Worm (Caenorhabditis elegans) whole organism, L4 larva: ENCODE measurements around the gene ptr-6.

Experiments used
- D1046.2 ChIP-seq: fragments of 200-800 bp; sonication (Bioruptor generic); IDR thresholded peaks from 2 replicates; pipeline ENCODE4 v1.3.6; 2022; ENCODE audit warnings: missing genetic modification characterization, missing compliant biosample characterization
- F10B5.3 ChIP-seq: sonication (generic microtip); optimal IDR thresholded peaks from 2 replicates; lab custom pipeline; 2016; ENCODE audit warnings: mild to moderate bottlenecking, missing genetic modification characterization, missing compliant biosample characterization
- R02D3.7 ChIP-seq: fragments of 150-350 bp; sonication (generic microtip); optimal IDR thresholded peaks from 3 replicates; lab custom pipeline; 2014; ENCODE audit warnings: missing biosample characterization, missing genetic modification characterization
- Y75B8A.6 ChIP-seq: fragments of 200-800 bp; sonication (Bioruptor generic); IDR thresholded peaks from 2 replicates; pipeline ENCODE4 v1.3.6; 2022; ENCODE audit warnings: missing genetic modification reagents, missing genetic modification characterization, missing compliant biosample characterization
- ZK546.5 ChIP-seq, 2 experiments: sonication (generic microtip); optimal IDR thresholded peaks; 2 replicates each; lab custom pipeline; 2017; ENCODE audit warnings: missing biosample characterization in 2 of 2, missing genetic modification characterization in 2 of 2
- aly-2 ChIP-seq: sonication (generic microtip); optimal IDR thresholded peaks from 2 replicates; lab custom pipeline; 2018; ENCODE audit warnings: missing biosample characterization, missing genetic modification characterization
- arid-1 ChIP-seq: fragments of 200-800 bp; sonication (Bioruptor generic); conservative IDR thresholded peaks from 2 replicates; pipeline ENCODE4 v1.3.6; 2022; ENCODE audit warnings: missing genetic modification reagents, missing genetic modification characterization, missing compliant biosample characterization
- attf-4 ChIP-seq: sonication (generic microtip); optimal IDR thresholded peaks from 3 replicates; lab custom pipeline; 2017; ENCODE audit warnings: missing biosample characterization, missing genetic modification characterization
- ceh-32 ChIP-seq: sonication (generic microtip); optimal IDR thresholded peaks from 2 replicates; lab custom pipeline; 2016; ENCODE audit warnings: mild to moderate bottlenecking, missing genetic modification characterization, missing compliant biosample characterization; ENCODE audit not compliant: poor library complexity
- ceh-44 ChIP-seq: fragments of 200-800 bp; sonication (Bioruptor generic); IDR thresholded peaks from 2 replicates; pipeline ENCODE4 v1.3.6; 2022; ENCODE audit warnings: missing genetic modification reagents, missing genetic modification characterization, missing compliant biosample characterization
- ctbp-1 ChIP-seq: fragments of 200-800 bp; sonication (Bioruptor generic); IDR thresholded peaks from 2 replicates; pipeline ENCODE4 v1.3.6; 2022; ENCODE audit warnings: missing genetic modification reagents, missing genetic modification characterization, missing compliant biosample characterization
- daf-12 ChIP-seq: fragments of 150-350 bp; optimal IDR thresholded peaks from 2 replicates; lab custom pipeline; 2014; ENCODE audit warnings: missing biosample characterization, missing genetic modification reagents, missing genetic modification characterization
- daf-16 ChIP-seq, 3 experiments: sonication (generic microtip); optimal IDR thresholded peaks; 2 replicates each; lab custom pipeline; 2016 to 2017; ENCODE audit warnings: missing genetic modification characterization in 3 of 3, missing genetic modification reagents in 3 of 3, mild to moderate bottlenecking in 2 of 3, missing compliant biosample characterization in 2 of 3, missing biosample characterization in 1 of 3, moderate library complexity in 1 of 3
- daf-19 ChIP-seq: fragments of 200-800 bp; sonication (Bioruptor generic); conservative IDR thresholded peaks from 2 replicates; pipeline ENCODE4 v1.3.6; 2022; ENCODE audit warnings: missing genetic modification characterization, missing compliant biosample characterization
- daf-8 ChIP-seq: fragments of 200-800 bp; sonication (Bioruptor generic); IDR thresholded peaks from 2 replicates; pipeline ENCODE4 v1.3.6; 2022; ENCODE audit warnings: missing genetic modification characterization, missing compliant biosample characterization
- dmd-8 ChIP-seq: fragments of 200-800 bp; sonication (Bioruptor generic); IDR thresholded peaks from 2 replicates; pipeline ENCODE4 v1.3.6; 2022; ENCODE audit warnings: missing genetic modification characterization, missing compliant biosample characterization
- dve-1 ChIP-seq: sonication (generic microtip); optimal IDR thresholded peaks from 2 replicates; lab custom pipeline; 2017; ENCODE audit warnings: antibody characterized with exemption, mild to moderate bottlenecking, missing genetic modification characterization, missing compliant biosample characterization; ENCODE audit not compliant: insufficient read depth
- egl-43 ChIP-seq: fragments of 200-800 bp; sonication (Bioruptor generic); IDR thresholded peaks from 2 replicates; pipeline ENCODE4 v1.3.6; 2022; ENCODE audit warnings: missing genetic modification reagents, missing genetic modification characterization, missing compliant biosample characterization
- fos-1 ChIP-seq: fragments of 150-350 bp; optimal IDR thresholded peaks from 2 replicates; lab custom pipeline; 2014; ENCODE audit warnings: missing biosample characterization, missing genetic modification characterization
- gei-8 ChIP-seq: fragments of 200-800 bp; sonication (Bioruptor generic); optimal IDR thresholded peaks from 2 replicates; lab custom pipeline; 2018; ENCODE audit warnings: mild to moderate bottlenecking, missing genetic modification characterization, missing compliant biosample characterization
- jun-1 ChIP-seq: fragments of 150-350 bp; optimal IDR thresholded peaks from 2 replicates; lab custom pipeline; 2014; ENCODE audit warnings: missing biosample characterization, missing genetic modification reagents, missing genetic modification characterization
- lim-7 ChIP-seq: fragments of 200-800 bp; sonication (Bioruptor generic); IDR thresholded peaks from 2 replicates; pipeline ENCODE4 v1.3.6; 2022; ENCODE audit warnings: missing genetic modification characterization, missing compliant biosample characterization
- lin-1 ChIP-seq: fragments of 200-800 bp; sonication (Bioruptor generic); IDR thresholded peaks from 2 replicates; pipeline ENCODE4 v1.3.6; 2022; ENCODE audit warnings: missing genetic modification reagents, missing genetic modification characterization, missing compliant biosample characterization
- lin-29 ChIP-seq: fragments of 200-800 bp; sonication (Bioruptor generic); IDR thresholded peaks from 2 replicates; pipeline ENCODE4 v1.3.6; 2022; ENCODE audit warnings: missing genetic modification reagents, missing genetic modification characterization, missing compliant biosample characterization
- lin-38 ChIP-seq: fragments of 200-800 bp; sonication (Bioruptor generic); IDR thresholded peaks from 2 replicates; pipeline ENCODE4 v1.3.6; 2022; ENCODE audit warnings: missing genetic modification reagents, missing genetic modification characterization, missing compliant biosample characterization
- lir-3 ChIP-seq: sonication (generic microtip); optimal IDR thresholded peaks from 2 replicates; lab custom pipeline; 2016; ENCODE audit warnings: mild to moderate bottlenecking, missing genetic modification characterization, missing compliant biosample characterization
- madf-5 ChIP-seq, 2 experiments: fragments of 200-800 bp; sonication (Bioruptor generic); IDR thresholded peaks; 2 replicates each; pipeline ENCODE4 v1.3.6; 2022; ENCODE audit warnings: missing compliant biosample characterization in 2 of 2, missing genetic modification characterization in 2 of 2
- mdt-29 ChIP-seq: fragments of 200-800 bp; sonication (Bioruptor generic); IDR thresholded peaks from 2 replicates; pipeline ENCODE4 v1.3.6; 2022; ENCODE audit warnings: missing genetic modification reagents, missing genetic modification characterization, missing compliant biosample characterization
- mes-2 ChIP-seq: sonication (generic microtip); optimal IDR thresholded peaks from 2 replicates; lab custom pipeline; 2016; ENCODE audit warnings: missing genotype, mild to moderate bottlenecking, missing genetic modification characterization, missing compliant biosample characterization; ENCODE audit not compliant: poor library complexity, severe bottlenecking
- mxl-3 ChIP-seq: fragments of 200-800 bp; sonication (Bioruptor generic); optimal IDR thresholded peaks from 2 replicates; lab custom pipeline; 2018; ENCODE audit warnings: mild to moderate bottlenecking, missing genetic modification characterization, missing compliant biosample characterization
- nhr-10 ChIP-seq: fragments of 150-350 bp; optimal IDR thresholded peaks from 2 replicates; lab custom pipeline; 2014; ENCODE audit warnings: missing biosample characterization, missing genetic modification characterization
- nhr-111 ChIP-seq: fragments of 200-800 bp; sonication (Bioruptor generic); optimal IDR thresholded peaks from 2 replicates; lab custom pipeline; 2018; ENCODE audit warnings: mild to moderate bottlenecking, missing genetic modification characterization, missing compliant biosample characterization
- nhr-41 ChIP-seq: fragments of 200-800 bp; sonication (Bioruptor generic); IDR thresholded peaks from 2 replicates; pipeline ENCODE4 v1.3.6; 2022; ENCODE audit warnings: missing genetic modification reagents, missing genetic modification characterization, missing compliant biosample characterization
- nhr-42 ChIP-seq: fragments of 200-800 bp; sonication (Bioruptor generic); IDR thresholded peaks from 2 replicates; pipeline ENCODE4 v1.3.6; 2022; ENCODE audit warnings: missing genetic modification characterization, missing compliant biosample characterization
- nhr-48 ChIP-seq: sonication (generic microtip); optimal IDR thresholded peaks from 2 replicates; lab custom pipeline; 2016; ENCODE audit warnings: mild to moderate bottlenecking, missing genetic modification characterization, missing compliant biosample characterization
- nhr-76 ChIP-seq: fragments of 150-350 bp; optimal IDR thresholded peaks from 2 replicates; lab custom pipeline; 2014; ENCODE audit warnings: missing biosample characterization, missing genetic modification characterization
- pqm-1 ChIP-seq: sonication (generic microtip); optimal IDR thresholded peaks from 2 replicates; lab custom pipeline; 2017; ENCODE audit warnings: missing biosample characterization, missing genetic modification characterization
- sdz-12 ChIP-seq: fragments of 200-800 bp; sonication (Bioruptor generic); optimal IDR thresholded peaks from 2 replicates; lab custom pipeline; 2018; ENCODE audit warnings: mild to moderate bottlenecking, missing genetic modification characterization, missing compliant biosample characterization
- set-16 ChIP-seq: fragments of 200-800 bp; sonication (Bioruptor generic); IDR thresholded peaks from 2 replicates; pipeline ENCODE4 v1.3.6; 2022; ENCODE audit warnings: missing genetic modification reagents, missing genetic modification characterization, missing compliant biosample characterization
- snpc-1.2 ChIP-seq: fragments of 200-800 bp; sonication (Bioruptor generic); IDR thresholded peaks from 2 replicates; pipeline ENCODE4 v1.3.6; 2022; ENCODE audit warnings: missing genetic modification reagents, missing genetic modification characterization, missing compliant biosample characterization
- snpc-4 ChIP-seq: fragments of 150-350 bp; optimal IDR thresholded peaks from 2 replicates; lab custom pipeline; 2014; ENCODE audit warnings: missing biosample characterization, missing genetic modification characterization
- spr-1 ChIP-seq: sonication (generic microtip); optimal IDR thresholded peaks from 2 replicates; lab custom pipeline; 2016; ENCODE audit warnings: mild to moderate bottlenecking, missing genetic modification characterization, missing compliant biosample characterization
- spr-3 ChIP-seq: fragments of 200-800 bp; sonication (Bioruptor generic); optimal IDR thresholded peaks from 2 replicates; lab custom pipeline; 2018; ENCODE audit warnings: mild to moderate bottlenecking, missing genetic modification characterization, missing compliant biosample characterization
- tag-97 ChIP-seq: fragments of 200-800 bp; sonication (Bioruptor generic); IDR thresholded peaks from 2 replicates; pipeline ENCODE4 v1.3.6; 2022; ENCODE audit warnings: missing genetic modification characterization, missing compliant biosample characterization
- unc-130 ChIP-seq: sonication (generic microtip); optimal IDR thresholded peaks from 2 replicates; lab custom pipeline; 2016; ENCODE audit warnings: missing genetic modification reagents, missing genetic modification characterization, missing compliant biosample characterization
- unc-62 ChIP-seq, 3 experiments: fragments of 150-350 bp in 1 of 3; sonication (generic microtip); optimal IDR thresholded peaks in 2 of 3; peaks in 1 of 3; 1 replicate in 1 of 3; 2 replicates in 2 of 3; lab custom pipeline; 2014 to 2017; ENCODE audit warnings: missing biosample characterization in 3 of 3, missing genetic modification characterization in 3 of 3, missing genetic modification reagents in 3 of 3, missing genotype in 1 of 3
- zag-1 ChIP-seq: fragments of 150-350 bp; optimal IDR thresholded peaks from 2 replicates; lab custom pipeline; 2014; ENCODE audit warnings: missing biosample characterization, missing genetic modification characterization
- zfp-2 ChIP-seq: sonication (generic microtip); optimal IDR thresholded peaks from 2 replicates; lab custom pipeline; 2016; ENCODE audit warnings: mild to moderate bottlenecking, missing genetic modification characterization, missing compliant biosample characterization
- zip-11 ChIP-seq: fragments of 200-800 bp; sonication (Bioruptor generic); IDR thresholded peaks from 2 replicates; pipeline ENCODE4 v1.3.6; 2022; ENCODE audit warnings: missing genetic modification characterization, missing compliant biosample characterization

ptr-6 gene

DNA sequence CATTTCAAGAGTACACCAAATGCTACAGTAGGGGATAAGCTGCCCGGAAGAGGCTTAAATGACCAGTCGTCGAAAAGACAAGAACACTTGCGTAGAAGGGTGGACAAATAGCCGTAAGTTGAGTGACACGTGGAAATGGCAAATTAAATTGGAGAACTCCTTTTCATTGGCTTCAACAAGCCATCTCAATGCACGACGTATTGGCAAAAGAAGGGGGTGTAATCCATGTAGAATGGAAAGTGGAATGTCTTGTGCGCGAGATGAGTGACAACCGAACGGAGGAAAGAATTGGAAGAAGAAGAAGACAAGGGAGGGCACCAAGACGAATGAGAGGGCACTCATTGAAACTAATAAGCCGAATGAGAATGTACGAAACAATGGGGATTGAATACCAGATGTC, 18.0 kb downstream of the ptr-6 start:
- peak in 1 of 2 experiments; percentile 13 for TF ChIP-seq unc-62 (GFP tag; optimal IDR thresholded peaks at IDR 0.05 in 1 of 2; lab: Kevin White, UChicago)
- no peak for TF ChIP-seq unc-62 (tag; optimal IDR thresholded peaks at IDR 0.05; lab: Kevin White, UChicago)
- no peak for TF ChIP-seq madf-5 (GFP tag; IDR thresholded peaks at IDR 0.05; lab: Robert Waterston, UW)

- TF ChIP-seq nhr-111 (GFP tag; lab: Kevin White, UChicago) (no peak), zip-11 (GFP tag; lab: Robert Waterston, UW) (no peak), D1046.2 (GFP tag; lab: Robert Waterston, UW) (no peak), spr-1 (tag; lab: Kevin White, UChicago) (no peak), unc-130 (no peak), daf-16 (GFP tag; optimal IDR thresholded peaks at IDR 0.05; lab: Kevin White, UChicago) (no peak), daf-16 (tag; optimal IDR thresholded peaks at IDR 0.05; lab: Kevin White, UChicago) (peak; percentile 74), spr-3 (GFP tag; lab: Kevin White, UChicago) (no peak), zag-1 (tag; lab: Kevin White, UChicago) (no peak), gei-8 (GFP tag; lab: Kevin White, UChicago) (no peak), R02D3.7 (tag; lab: Kevin White, UChicago) (no peak), zfp-2 (tag; lab: Kevin White, UChicago) (no peak), set-16 (GFP tag; lab: Robert Waterston, UW) (no peak), tag-97 (GFP tag; lab: Robert Waterston, UW) (no peak), daf-19 (GFP tag; lab: Robert Waterston, UW) (no peak), attf-4 (tag; lab: Kevin White, UChicago) (no peak), arid-1 (no peak), snpc-1.2 (GFP tag; lab: Robert Waterston, UW) (no peak), dve-1 (tag; lab: Kevin White, UChicago) (peak; percentile 63), madf-5 (GFP tag; IDR thresholded peaks at IDR 0.05; lab: Robert Waterston, UW) (no peak), nhr-41 (no peak), nhr-10 (no peak), lin-29 (GFP tag; lab: Robert Waterston, UW) (no peak), snpc-4 (tag; lab: Kevin White, UChicago) (no peak), lin-38 (no peak), fos-1 (no peak), egl-43 (no peak), sdz-12 (GFP tag; lab: Kevin White, UChicago) (no peak), mdt-29 (no peak), F10B5.3 (tag; lab: Kevin White, UChicago) (no peak), ceh-32 (tag; lab: Kevin White, UChicago) (no peak), jun-1 (tag; lab: Kevin White, UChicago) (no peak), lim-7 (GFP tag; lab: Robert Waterston, UW) (no peak), Y75B8A.6 (GFP tag; lab: Robert Waterston, UW) (no peak), nhr-42 (GFP tag; lab: Robert Waterston, UW) (no peak), mxl-3 (GFP tag; lab: Kevin White, UChicago) (no peak), daf-8 (GFP tag; lab: Robert Waterston, UW) (no peak), lir-3 (no peak), lin-1 (no peak), ctbp-1 (GFP tag; lab: Robert Waterston, UW) (no peak), dmd-8 (GFP tag; lab: Robert Waterston, UW) (no peak), nhr-48 (tag; lab: Kevin White, UChicago) (no peak), mes-2 (tag; lab: Kevin White, UChicago) (peak; percentile 36), daf-12 (tag; lab: Kevin White, UChicago) (no peak), ZK546.5 (tag; optimal IDR thresholded peaks at IDR 0.05; lab: Kevin White, UChicago) (no peak), aly-2 (tag; lab: Kevin White, UChicago) (no peak), ceh-44 (GFP tag; lab: Robert Waterston, UW) (no peak), pqm-1 (tag; lab: Kevin White, UChicago) (no peak), unc-62 (GFP tag; optimal IDR thresholded peaks at IDR 0.05 in 1 of 2; lab: Kevin White, UChicago) (peak in 1 of 2 experiments; percentile 42), unc-62 (tag; optimal IDR thresholded peaks at IDR 0.05; lab: Kevin White, UChicago) (no peak), nhr-76 (no peak)
Observed at ce11 chrII:5227768-5228167, 18.9 kb downstream of the ptr-6 start.
